Fruit fly (Drosophila melanogaster): ENCODE measurements around the gene RpL14.

The RpL14 gene

DNA sequence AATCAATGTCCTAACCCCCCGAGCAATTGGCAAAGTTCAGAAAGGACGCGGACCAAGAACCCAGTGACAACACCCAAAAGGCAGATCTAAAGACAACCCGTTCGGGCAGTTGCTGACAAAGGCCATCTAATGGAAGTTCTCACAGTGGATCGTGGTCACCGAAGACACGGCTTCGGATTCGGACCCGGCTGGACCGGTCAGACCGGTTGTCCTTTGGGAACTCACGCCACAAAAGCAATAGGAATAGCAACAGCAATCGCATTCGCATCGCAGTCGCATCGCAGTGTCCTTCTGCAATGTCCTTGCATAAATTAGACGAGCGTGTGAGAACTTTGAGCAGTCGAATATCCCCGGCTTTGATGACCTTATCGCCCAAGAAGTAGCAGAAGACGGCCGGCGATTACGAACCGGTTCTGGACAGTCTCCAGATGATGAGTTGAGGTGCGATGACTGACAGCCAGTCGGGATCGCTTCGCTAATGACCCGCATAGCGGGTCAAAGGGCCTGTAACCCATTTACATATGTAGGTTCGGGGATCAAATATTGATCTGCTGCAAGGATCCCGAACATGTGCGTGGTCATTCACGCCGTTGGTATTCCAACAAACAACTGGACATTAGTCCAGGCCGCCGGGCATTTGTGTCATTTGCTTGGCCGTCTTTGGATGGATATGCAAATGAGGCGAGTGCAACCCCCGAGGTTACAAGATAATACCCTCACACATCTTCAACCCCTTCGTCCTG is 43.2 kb downstream of the RpL14 start:
- TF ChIP-seq pad (GFP tag; optimal IDR thresholded peaks at IDR 0.05): no peak
- no peak for TF ChIP-seq CG14711 (tag; optimal IDR thresholded peaks at IDR 0.05)
- no peak for TF ChIP-seq cnc (optimal IDR thresholded peaks at IDR 0.05)
- TF ChIP-seq CG7101 (tag; optimal IDR thresholded peaks at IDR 0.05): no peak
- no peak for TF ChIP-seq Clk (GFP tag; optimal IDR thresholded peaks at IDR 0.05)

DNA sequence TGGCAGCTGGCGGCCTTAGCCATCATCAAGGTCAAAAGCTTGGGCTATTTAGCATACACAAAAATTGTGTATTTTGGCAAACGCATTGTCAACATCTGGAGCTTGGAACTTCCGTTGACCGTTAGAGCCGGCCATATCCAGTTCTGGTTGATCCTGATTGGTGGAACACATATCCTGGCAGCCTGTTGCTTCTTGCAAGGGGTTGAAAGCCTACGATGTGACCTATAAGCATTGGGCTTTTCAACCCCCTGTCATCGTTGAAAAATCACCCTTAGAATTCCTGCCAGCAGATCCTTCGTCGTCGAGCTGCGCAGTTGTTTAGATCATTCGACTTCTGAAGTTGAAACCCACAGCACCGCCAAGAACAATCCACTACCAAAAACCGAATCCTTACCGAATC is 46.0 kb downstream of the RpL14 start, which contains the start of the genes CG13305 and Pex7:
CG13305 (minus strand) TSS at position 2 of the 400 bp plus-strand sequence.
Pex7 (plus strand) TSS at position 325 of the 400 bp plus-strand sequence.
- TF ChIP-seq tj (GFP tag; optimal IDR thresholded peaks at IDR 0.05) (no peak), Clk (GFP tag; optimal IDR thresholded peaks at IDR 0.05) (no peak), ovo (GFP tag; optimal IDR thresholded peaks at IDR 0.05) (no peak), cnc (optimal IDR thresholded peaks at IDR 0.05) (no peak), CG12768 (GFP tag; optimal IDR thresholded peaks at IDR 0.05) (no peak), Hr96 (GFP tag; optimal IDR thresholded peaks at IDR 0.05) (no peak), Mnt (GFP tag; optimal IDR thresholded peaks at IDR 0.05) (no peak), kay (GFP tag; ENCODE audit: borderline replicate concordance) (no peak), toe (GFP tag; optimal IDR thresholded peaks at IDR 0.05) (no peak), bab1 (GFP tag; optimal IDR thresholded peaks at IDR 0.05) (no peak), CG14711 (tag; optimal IDR thresholded peaks at IDR 0.05) (no peak), CG7101 (tag; optimal IDR thresholded peaks at IDR 0.05) (no peak), pad (GFP tag; optimal IDR thresholded peaks at IDR 0.05) (no peak), CG11617 (GFP tag; optimal IDR thresholded peaks at IDR 0.05) (no peak), CG5204 (GFP tag; optimal IDR thresholded peaks at IDR 0.05) (no peak), cic (GFP tag; optimal IDR thresholded peaks at IDR 0.05) (no peak), CG1620 (GFP tag; optimal IDR thresholded peaks at IDR 0.05) (no peak), CG7045 (GFP tag; optimal IDR thresholded peaks at IDR 0.05) (no peak), Crg-1 (GFP tag; optimal IDR thresholded peaks at IDR 0.05) (no peak), CG33017 (tag; optimal IDR thresholded peaks at IDR 0.05) (no peak)

DNA sequence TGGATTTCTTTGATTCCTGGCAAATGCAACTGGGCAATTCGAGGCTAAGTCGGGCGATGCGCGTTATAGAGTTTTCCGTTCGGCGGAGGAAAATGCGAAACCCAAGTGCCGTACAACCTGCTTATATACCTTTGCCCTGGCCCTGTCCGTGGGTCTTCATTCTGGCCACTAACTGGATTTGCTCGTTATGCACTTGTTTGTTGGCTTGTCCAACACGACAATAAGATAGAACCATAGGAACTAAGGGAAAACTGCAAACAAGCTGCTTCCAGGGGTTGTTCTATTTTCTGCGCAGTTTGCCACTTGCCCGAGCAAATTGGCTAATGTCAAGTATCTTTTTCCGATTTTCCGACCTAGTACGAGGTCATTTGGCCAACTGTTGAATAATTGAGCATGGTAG is 48.0 kb downstream of the RpL14 start, which contains the start of gene Arr2:
Arr2 (minus strand) TSS at position 101 of the 400 bp plus-strand sequence.
- no peak for TF ChIP-seq CG5204 (GFP tag; optimal IDR thresholded peaks at IDR 0.05)
- TF ChIP-seq kay (GFP tag; ENCODE audit: borderline replicate concordance): peak; percentile 46

Measured in whole organism, adult.